Fruit fly (Drosophila melanogaster): ENCODE measurements around the gene Nuf2.

Nuf2 gene

DNA sequence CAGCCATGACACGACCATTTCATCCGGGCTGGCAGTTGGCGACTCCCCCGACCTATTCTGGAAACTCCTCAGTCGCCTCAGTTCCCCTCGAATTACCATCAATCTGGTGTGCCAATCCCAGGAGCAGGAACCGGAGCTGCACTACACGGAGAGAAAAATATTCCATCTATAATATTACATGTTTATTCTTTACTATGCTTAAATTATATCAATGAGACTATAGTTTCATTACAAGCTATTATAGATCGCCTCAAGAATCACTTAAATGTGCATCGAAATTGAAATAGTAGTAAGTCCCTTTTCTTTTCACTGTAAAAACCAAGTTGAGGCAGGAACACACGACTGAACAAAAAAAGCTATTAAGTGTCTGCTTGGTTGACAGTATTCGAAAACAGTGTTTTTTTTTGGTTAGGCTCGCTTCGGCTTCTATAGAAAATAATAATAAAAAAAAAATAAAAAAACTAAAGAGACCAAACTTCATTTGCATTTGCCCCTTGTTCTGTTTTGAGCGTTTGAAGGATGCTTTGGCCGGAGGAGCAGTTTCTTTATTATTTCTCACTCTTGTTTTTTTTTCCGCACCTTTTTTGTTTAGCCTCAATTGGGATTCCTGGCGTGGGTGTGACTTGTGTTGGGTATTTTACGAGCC is 10.5 kb upstream of the Nuf2 start:
- TF ChIP-seq tj (GFP tag; optimal IDR thresholded peaks at IDR 0.05) (no peak), bab1 (GFP tag; optimal IDR thresholded peaks at IDR 0.05) (no peak), CG7101 (tag; optimal IDR thresholded peaks at IDR 0.05) (no peak), kay (GFP tag; ENCODE audit: borderline replicate concordance) (no peak), CG12768 (GFP tag; optimal IDR thresholded peaks at IDR 0.05) (no peak)

DNA sequence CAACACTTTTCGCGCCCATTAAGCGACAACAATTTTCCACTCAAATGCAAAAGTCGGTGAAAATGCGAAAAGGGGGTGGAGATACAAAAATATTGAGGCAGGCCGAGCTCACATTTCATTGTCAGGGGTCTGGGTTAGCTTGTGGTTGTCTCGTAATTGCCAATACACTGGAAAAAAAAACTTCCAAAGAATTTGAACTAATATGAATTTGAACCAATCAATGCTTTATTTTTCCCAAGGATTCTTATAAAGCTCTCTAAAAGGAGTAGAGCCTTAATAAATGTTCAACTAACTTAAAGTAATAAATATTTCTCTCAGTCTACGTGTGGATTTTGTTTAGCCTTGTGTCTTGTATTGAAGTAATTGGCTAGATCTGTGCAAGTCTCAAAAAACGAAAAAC is 7.4 kb upstream of the Nuf2 start:
- TF ChIP-seq CG7101 (tag; optimal IDR thresholded peaks at IDR 0.05) (no peak), CG33017 (tag; optimal IDR thresholded peaks at IDR 0.05) (no peak), pad (GFP tag; optimal IDR thresholded peaks at IDR 0.05) (no peak), Crg-1 (GFP tag; optimal IDR thresholded peaks at IDR 0.05) (no peak), Clk (GFP tag; optimal IDR thresholded peaks at IDR 0.05) (no peak), Hr96 (GFP tag; optimal IDR thresholded peaks at IDR 0.05) (no peak), ovo (GFP tag; optimal IDR thresholded peaks at IDR 0.05) (no peak), CG12768 (GFP tag; optimal IDR thresholded peaks at IDR 0.05) (no peak), CG11617 (GFP tag; optimal IDR thresholded peaks at IDR 0.05) (no peak)

DNA sequence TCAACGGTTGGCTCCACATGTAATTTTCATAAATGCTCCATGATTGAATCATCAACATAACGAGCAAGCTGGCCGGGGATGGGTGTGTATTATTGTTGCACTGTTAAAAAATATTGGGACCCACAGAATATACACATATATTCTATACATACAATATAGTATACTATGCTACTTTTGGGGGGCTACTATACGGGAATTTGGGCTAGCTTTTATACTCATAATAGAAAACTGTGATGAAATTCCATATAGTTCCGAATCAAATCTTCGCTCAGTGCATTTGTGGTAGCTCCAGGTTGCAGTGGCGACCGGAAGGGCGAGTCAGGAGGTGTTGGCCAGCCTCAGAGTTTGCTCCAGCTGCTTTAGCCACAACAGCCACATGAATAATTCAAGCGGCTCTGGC is 6.2 kb upstream of the Nuf2 start:
- TF ChIP-seq toe (GFP tag; optimal IDR thresholded peaks at IDR 0.05), result no peak
- no peak for TF ChIP-seq kay (GFP tag; ENCODE audit: borderline replicate concordance)
- TF ChIP-seq CG14711 (tag; optimal IDR thresholded peaks at IDR 0.05), result no peak
- no peak for TF ChIP-seq CG11617 (GFP tag; optimal IDR thresholded peaks at IDR 0.05)
- TF ChIP-seq Hr96 (GFP tag; optimal IDR thresholded peaks at IDR 0.05), result no peak
- TF ChIP-seq CG7045 (GFP tag; optimal IDR thresholded peaks at IDR 0.05), result no peak
- no peak for TF ChIP-seq Mnt (GFP tag; optimal IDR thresholded peaks at IDR 0.05)
- no peak for TF ChIP-seq CG33017 (tag; optimal IDR thresholded peaks at IDR 0.05)
- TF ChIP-seq bab1 (GFP tag; optimal IDR thresholded peaks at IDR 0.05), result no peak
- no peak for TF ChIP-seq pad (GFP tag; optimal IDR thresholded peaks at IDR 0.05)
- TF ChIP-seq cnc (optimal IDR thresholded peaks at IDR 0.05), result no peak
- no peak for TF ChIP-seq CG5204 (GFP tag; optimal IDR thresholded peaks at IDR 0.05)
- no peak for TF ChIP-seq tj (GFP tag; optimal IDR thresholded peaks at IDR 0.05)
- TF ChIP-seq CG1620 (GFP tag; optimal IDR thresholded peaks at IDR 0.05), result no peak
- TF ChIP-seq ovo (GFP tag; optimal IDR thresholded peaks at IDR 0.05), result no peak
- no peak for TF ChIP-seq cic (GFP tag; optimal IDR thresholded peaks at IDR 0.05)
- no peak for TF ChIP-seq Crg-1 (GFP tag; optimal IDR thresholded peaks at IDR 0.05)

DNA sequence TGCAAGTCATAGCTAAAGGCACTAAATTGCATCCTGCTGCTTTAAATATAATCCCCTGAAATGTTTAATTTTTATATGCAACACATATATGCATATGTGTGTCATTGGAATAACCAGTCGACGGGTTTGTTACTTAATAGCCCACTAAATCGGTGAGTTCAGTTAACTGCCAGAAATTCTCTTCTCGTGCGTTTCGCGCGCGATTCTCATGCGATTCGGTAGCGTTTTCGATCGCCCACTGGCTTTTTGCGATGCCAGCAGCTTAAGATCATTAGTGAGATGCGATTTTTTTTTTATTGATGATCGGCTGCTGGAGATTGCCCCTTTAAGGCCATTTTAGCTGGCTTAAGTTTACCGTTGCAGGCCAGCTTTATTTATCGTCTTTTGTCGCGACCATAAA is 5.6 kb upstream of the Nuf2 start:
- TF ChIP-seq Clk (GFP tag; optimal IDR thresholded peaks at IDR 0.05) (no peak), CG12768 (GFP tag; optimal IDR thresholded peaks at IDR 0.05) (no peak), CG5204 (GFP tag; optimal IDR thresholded peaks at IDR 0.05) (no peak), kay (GFP tag; ENCODE audit: borderline replicate concordance) (no peak), pad (GFP tag; optimal IDR thresholded peaks at IDR 0.05) (no peak), CG1620 (GFP tag; optimal IDR thresholded peaks at IDR 0.05) (no peak), CG33017 (tag; optimal IDR thresholded peaks at IDR 0.05) (no peak), cic (GFP tag; optimal IDR thresholded peaks at IDR 0.05) (no peak), Mnt (GFP tag; optimal IDR thresholded peaks at IDR 0.05) (no peak), CG14711 (tag; optimal IDR thresholded peaks at IDR 0.05) (no peak), CG7101 (tag; optimal IDR thresholded peaks at IDR 0.05) (no peak), CG11617 (GFP tag; optimal IDR thresholded peaks at IDR 0.05) (no peak), CG7045 (GFP tag; optimal IDR thresholded peaks at IDR 0.05) (no peak), toe (GFP tag; optimal IDR thresholded peaks at IDR 0.05) (no peak), Hr96 (GFP tag; optimal IDR thresholded peaks at IDR 0.05) (no peak), tj (GFP tag; optimal IDR thresholded peaks at IDR 0.05) (no peak), ovo (GFP tag; optimal IDR thresholded peaks at IDR 0.05) (no peak), bab1 (GFP tag; optimal IDR thresholded peaks at IDR 0.05) (no peak), Crg-1 (GFP tag; optimal IDR thresholded peaks at IDR 0.05) (no peak), cnc (optimal IDR thresholded peaks at IDR 0.05) (no peak)

DNA sequence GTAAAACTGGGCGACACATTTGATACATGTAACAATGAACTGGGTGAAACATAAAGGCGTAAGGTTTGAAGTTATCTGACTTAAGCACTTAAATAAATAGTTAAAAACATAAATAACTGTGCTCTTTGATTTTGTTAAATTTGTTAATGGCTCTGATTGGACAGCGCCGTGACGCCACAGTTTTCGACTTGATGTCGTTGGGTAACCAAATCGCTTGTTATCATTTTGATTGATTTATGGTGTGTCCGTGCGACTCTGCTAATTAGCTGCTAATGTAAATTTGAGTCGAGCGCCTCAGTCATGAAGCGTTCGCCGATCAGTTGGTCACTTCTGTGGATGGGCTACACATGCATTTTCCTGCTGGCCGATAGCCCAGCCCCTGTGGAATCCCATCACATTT is 2.0 kb upstream of the Nuf2 start, which contains the start of gene Ugt307A1:
Ugt307A1 (plus strand) TSS at position 301 of the 400 bp plus-strand sequence.
- TF ChIP-seq toe (GFP tag; optimal IDR thresholded peaks at IDR 0.05) (no peak), ovo (GFP tag; optimal IDR thresholded peaks at IDR 0.05) (no peak), Hr96 (GFP tag; optimal IDR thresholded peaks at IDR 0.05) (no peak), CG33017 (tag; optimal IDR thresholded peaks at IDR 0.05) (no peak), tj (GFP tag; optimal IDR thresholded peaks at IDR 0.05) (no peak), CG11617 (GFP tag; optimal IDR thresholded peaks at IDR 0.05) (no peak), CG14711 (tag; optimal IDR thresholded peaks at IDR 0.05) (no peak), cnc (optimal IDR thresholded peaks at IDR 0.05) (no peak), Crg-1 (GFP tag; optimal IDR thresholded peaks at IDR 0.05) (no peak), CG5204 (GFP tag; optimal IDR thresholded peaks at IDR 0.05) (no peak), CG7101 (tag; optimal IDR thresholded peaks at IDR 0.05) (no peak), CG1620 (GFP tag; optimal IDR thresholded peaks at IDR 0.05) (no peak), pad (GFP tag; optimal IDR thresholded peaks at IDR 0.05) (no peak), CG12768 (GFP tag; optimal IDR thresholded peaks at IDR 0.05) (no peak), CG7045 (GFP tag; optimal IDR thresholded peaks at IDR 0.05) (no peak)

DNA sequence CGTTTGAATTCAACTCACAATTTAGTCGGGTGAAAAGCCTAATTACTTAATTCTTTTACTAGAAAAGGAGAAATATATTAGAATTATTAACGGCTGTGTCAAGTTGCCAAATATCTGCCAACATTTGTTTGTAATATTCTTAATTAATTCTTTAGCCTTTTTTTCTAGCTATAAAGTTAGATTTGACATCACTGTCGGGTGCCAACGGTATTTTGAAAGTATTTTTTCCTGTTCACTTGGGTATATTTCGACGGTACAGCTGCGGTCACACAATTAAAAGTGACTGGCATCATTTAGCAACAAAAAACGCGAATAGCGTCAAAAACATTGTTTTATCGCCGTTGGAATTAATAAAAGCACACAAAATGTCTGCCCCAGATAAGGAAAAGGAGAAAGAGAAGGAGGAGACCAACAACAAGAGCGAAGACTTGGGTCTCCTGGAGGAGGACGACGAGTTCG is 1.9 kb downstream of the Nuf2 start, which contains the start of gene Sem1:
Sem1 (plus strand) TSS at position 266 of the 459 bp plus-strand sequence.
- TF ChIP-seq kay (GFP tag; ENCODE audit: borderline replicate concordance) (no peak), CG11617 (GFP tag; optimal IDR thresholded peaks at IDR 0.05) (no peak), cnc (optimal IDR thresholded peaks at IDR 0.05) (peak; percentile 80 to 88), Mnt (GFP tag; optimal IDR thresholded peaks at IDR 0.05) (no peak)
